Worm (Caenorhabditis elegans) whole organism, young adult: ENCODE measurements around the gene Y102F5A.1.

Experiments used
- B0035.1 ChIP-seq: sonication (generic microtip); optimal IDR thresholded peaks from 2 replicates; lab custom pipeline; 2016; ENCODE audit warnings: missing genetic modification characterization, mild to moderate bottlenecking, missing compliant biosample characterization, missing genotype, missing genetic modification reagents
- B0261.1 ChIP-seq: sonication (generic microtip); optimal IDR thresholded peaks from 2 replicates; lab custom pipeline; 2016; ENCODE audit warnings: mild to moderate bottlenecking, missing genetic modification characterization, moderate library complexity, missing compliant biosample characterization
- B0336.3 ChIP-seq: fragments of 200-800 bp; sonication (Bioruptor generic); IDR thresholded peaks from 2 replicates; pipeline ENCODE4 v1.3.6; 2022; ENCODE audit warnings: missing genetic modification characterization, missing compliant biosample characterization
- C17E4.6 ChIP-seq: fragments of 200-800 bp; sonication (Bioruptor generic); IDR thresholded peaks from 2 replicates; pipeline ENCODE4 v1.3.6; 2022; ENCODE audit warnings: missing genetic modification reagents, missing genetic modification characterization, missing compliant biosample characterization
- D2030.7 ChIP-seq: fragments of 200-800 bp; sonication (Bioruptor generic); IDR thresholded peaks from 2 replicates; pipeline ENCODE4 v1.3.6; 2022; ENCODE audit warnings: missing genetic modification reagents, missing genetic modification characterization, missing compliant biosample characterization
- F52B5.7 ChIP-seq: sonication (generic microtip); optimal IDR thresholded peaks from 2 replicates; lab custom pipeline; 2016; ENCODE audit warnings: mild to moderate bottlenecking, missing genetic modification characterization, missing compliant biosample characterization
- K11D2.4 ChIP-seq: fragments of 200-800 bp; sonication (Bioruptor generic); IDR thresholded peaks from 2 replicates; pipeline ENCODE4 v1.3.6; 2022; ENCODE audit warnings: missing genetic modification reagents, missing genetic modification characterization, missing compliant biosample characterization
- Y53F4B.3 ChIP-seq: fragments of 200-800 bp; sonication (Bioruptor generic); IDR thresholded peaks from 2 replicates; pipeline ENCODE4 v1.3.6; 2022; ENCODE audit warnings: missing genetic modification reagents, missing genetic modification characterization, missing compliant biosample characterization
- Y53G8AR.9 ChIP-seq: fragments of 200-800 bp; sonication (Bioruptor generic); conservative IDR thresholded peaks from 2 replicates; pipeline ENCODE4 v1.3.6; 2022; ENCODE audit warnings: missing genetic modification reagents, missing genetic modification characterization, missing compliant biosample characterization
- Y56A3A.18 ChIP-seq: fragments of 200-800 bp; sonication (Bioruptor generic); IDR thresholded peaks from 2 replicates; pipeline ENCODE4 v1.3.6; 2022; ENCODE audit warnings: missing genetic modification reagents, missing genetic modification characterization, missing compliant biosample characterization
- atf-7 ChIP-seq: sonication (generic microtip); optimal IDR thresholded peaks from 2 replicates; lab custom pipeline; 2017; ENCODE audit warnings: mild to moderate bottlenecking, missing genetic modification characterization, missing compliant biosample characterization
- cebp-1 ChIP-seq, 2 experiments: fragments of 200-800 bp in 1 of 2; sonication (Bioruptor generic) in 1 of 2; sonication (generic microtip) in 1 of 2; IDR thresholded peaks in 1 of 2; optimal IDR thresholded peaks in 1 of 2; 2 replicates each; pipeline versions ENCODE4 v1.3.6 to Lab custom; 2017 to 2022; ENCODE audit warnings: missing compliant biosample characterization in 2 of 2, missing genetic modification characterization in 2 of 2, mild to moderate bottlenecking in 1 of 2, missing genetic modification reagents in 1 of 2, moderate library complexity in 1 of 2
- ceh-27 ChIP-seq: fragments of 200-800 bp; sonication (Bioruptor generic); optimal IDR thresholded peaks from 2 replicates; lab custom pipeline; 2018; ENCODE audit warnings: mild to moderate bottlenecking, missing genetic modification characterization, moderate library complexity, missing compliant biosample characterization
- ceh-91 ChIP-seq: fragments of 200-800 bp; sonication (Bioruptor generic); IDR thresholded peaks from 2 replicates; pipeline ENCODE4 v1.3.6; 2022; ENCODE audit warnings: missing genetic modification reagents, missing genetic modification characterization, missing compliant biosample characterization
- chd-7 ChIP-seq: sonication (generic microtip); optimal IDR thresholded peaks from 2 replicates; lab custom pipeline; 2016; ENCODE audit warnings: mild to moderate bottlenecking, missing genetic modification characterization, moderate library complexity, missing compliant biosample characterization
- die-1 ChIP-seq: sonication (generic microtip); optimal IDR thresholded peaks from 2 replicates; lab custom pipeline; 2016; ENCODE audit warnings: missing genotype, mild to moderate bottlenecking, missing genetic modification characterization, missing compliant biosample characterization
- dpff-1 ChIP-seq: sonication (generic microtip); optimal IDR thresholded peaks from 2 replicates; lab custom pipeline; 2017; ENCODE audit warnings: mild to moderate bottlenecking, missing genetic modification characterization, missing compliant biosample characterization
- dpl-1 ChIP-seq: fragments of 150-350 bp; optimal IDR thresholded peaks from 2 replicates; lab custom pipeline; 2014; ENCODE audit warnings: missing biosample characterization, missing genetic modification reagents, missing genetic modification characterization
- egl-44 ChIP-seq: fragments of 200-800 bp; sonication (Bioruptor generic); IDR thresholded peaks from 2 replicates; pipeline ENCODE4 v1.3.6; 2022; ENCODE audit warnings: missing genetic modification reagents, missing genetic modification characterization, missing compliant biosample characterization
- ets-4 ChIP-seq: fragments of 200-800 bp; sonication (Bioruptor generic); optimal IDR thresholded peaks from 2 replicates; lab custom pipeline; 2018; ENCODE audit warnings: mild to moderate bottlenecking, missing genetic modification characterization, missing compliant biosample characterization
- gei-17 ChIP-seq: fragments of 200-800 bp; sonication (Bioruptor generic); optimal IDR thresholded peaks from 2 replicates; lab custom pipeline; 2018; ENCODE audit warnings: mild to moderate bottlenecking, missing genetic modification characterization, missing compliant biosample characterization
- hlh-26 ChIP-seq: fragments of 200-800 bp; sonication (Bioruptor generic); conservative IDR thresholded peaks from 2 replicates; pipeline ENCODE4 v1.3.6; 2022; ENCODE audit warnings: missing genetic modification reagents, missing genetic modification characterization, missing compliant biosample characterization
- hmg-1.2 ChIP-seq: fragments of 200-800 bp; sonication (Bioruptor generic); IDR thresholded peaks from 2 replicates; pipeline ENCODE4 v1.3.6; 2022; ENCODE audit warnings: missing genetic modification reagents, missing genetic modification characterization, missing compliant biosample characterization
- hsf-1 ChIP-seq: fragments of 200-800 bp; sonication (Bioruptor generic); IDR thresholded peaks from 2 replicates; pipeline ENCODE4 v1.3.6; 2022; ENCODE audit warnings: missing genetic modification reagents, missing genetic modification characterization, missing compliant biosample characterization
- lag-1 ChIP-seq: fragments of 200-800 bp; sonication (Bioruptor generic); IDR thresholded peaks from 2 replicates; pipeline ENCODE4 v1.3.6; 2022; ENCODE audit warnings: missing genetic modification reagents, missing genetic modification characterization, missing compliant biosample characterization
- let-607 ChIP-seq, 2 experiments: fragments of 200-800 bp in 1 of 2; sonication (Bioruptor generic) in 1 of 2; sonication (generic microtip) in 1 of 2; optimal IDR thresholded peaks; 2 replicates each; lab custom pipeline; 2016 to 2018; ENCODE audit warnings: mild to moderate bottlenecking in 2 of 2, missing compliant biosample characterization in 2 of 2, missing genetic modification characterization in 2 of 2, moderate library complexity in 2 of 2, missing genotype in 1 of 2
- lin-26 ChIP-seq: fragments of 200-800 bp; sonication (Bioruptor generic); IDR thresholded peaks from 2 replicates; pipeline ENCODE4 v1.3.6; 2022; ENCODE audit warnings: missing genetic modification reagents, missing genetic modification characterization, missing compliant biosample characterization
- lin-40 ChIP-seq: sonication (generic microtip); optimal IDR thresholded peaks from 2 replicates; lab custom pipeline; 2016; ENCODE audit warnings: missing genetic modification characterization, mild to moderate bottlenecking, missing compliant biosample characterization, missing genotype, missing genetic modification reagents
- lin-54 ChIP-seq: fragments of 200-800 bp; sonication (Bioruptor generic); optimal IDR thresholded peaks from 2 replicates; lab custom pipeline; 2018; ENCODE audit warnings: mild to moderate bottlenecking, missing genetic modification characterization, missing compliant biosample characterization
- lsl-1 ChIP-seq: fragments of 200-800 bp; sonication (Bioruptor generic); optimal IDR thresholded peaks from 2 replicates; lab custom pipeline; 2018; ENCODE audit warnings: mild to moderate bottlenecking, missing genetic modification characterization, moderate library complexity, missing compliant biosample characterization
- lsy-27 ChIP-seq: sonication (generic microtip); optimal IDR thresholded peaks from 2 replicates; lab custom pipeline; 2017; ENCODE audit warnings: missing genetic modification characterization, mild to moderate bottlenecking, missing compliant biosample characterization, antibody characterized with exemption, missing genotype, borderline replicate concordance; ENCODE audit not compliant: insufficient read depth
- madf-10 ChIP-seq: sonication (generic microtip); optimal IDR thresholded peaks from 2 replicates; lab custom pipeline; 2016; ENCODE audit warnings: mild to moderate bottlenecking, missing genetic modification characterization, missing compliant biosample characterization
- madf-3 ChIP-seq: fragments of 200-800 bp; sonication (Bioruptor generic); IDR thresholded peaks from 2 replicates; pipeline ENCODE4 v1.3.6; 2022; ENCODE audit warnings: missing genetic modification reagents, missing genetic modification characterization, missing compliant biosample characterization
- madf-6 ChIP-seq: fragments of 200-800 bp; sonication (Bioruptor generic); IDR thresholded peaks from 2 replicates; pipeline ENCODE4 v1.3.6; 2022; ENCODE audit warnings: missing genetic modification reagents, missing genetic modification characterization, missing compliant biosample characterization
- mcd-1 ChIP-seq: fragments of 200-800 bp; sonication (Bioruptor generic); IDR thresholded peaks from 2 replicates; pipeline ENCODE4 v1.3.6; 2022; ENCODE audit warnings: missing genetic modification reagents, missing genetic modification characterization, missing compliant biosample characterization
- nfyb-1 ChIP-seq: fragments of 200-800 bp; sonication (Bioruptor generic); IDR thresholded peaks from 2 replicates; pipeline ENCODE4 v1.3.6; 2022; ENCODE audit warnings: missing genetic modification reagents, missing genetic modification characterization, missing compliant biosample characterization
- nhr-179 ChIP-seq: sonication (generic microtip); optimal IDR thresholded peaks from 2 replicates; lab custom pipeline; 2016; ENCODE audit warnings: mild to moderate bottlenecking, missing genetic modification characterization, missing compliant biosample characterization
- nhr-80 ChIP-seq: sonication (generic microtip); optimal IDR thresholded peaks from 2 replicates; lab custom pipeline; 2016; ENCODE audit warnings: missing genetic modification characterization, missing compliant biosample characterization
- nhr-90 ChIP-seq: sonication (generic microtip); optimal IDR thresholded peaks from 2 replicates; lab custom pipeline; 2016; ENCODE audit warnings: missing genotype, mild to moderate bottlenecking, missing genetic modification characterization, missing compliant biosample characterization
- rpc-1 ChIP-seq, 2 experiments: fragments of 150-350 bp in 1 of 2; sonication (generic microtip) in 1 of 2; optimal IDR thresholded peaks; 2 replicates each; lab custom pipeline; 2014 to 2018; ENCODE audit warnings: missing biosample characterization in 1 of 2, missing genetic modification characterization in 1 of 2, missing genetic modification reagents in 1 of 2, missing genotype in 1 of 2
- sea-2 ChIP-seq: fragments of 200-800 bp; sonication (Bioruptor generic); IDR thresholded peaks from 2 replicates; pipeline ENCODE4 v1.3.6; 2022; ENCODE audit warnings: missing genetic modification characterization, missing compliant biosample characterization
- tlf-1 ChIP-seq: fragments of 200-800 bp; sonication (Bioruptor generic); optimal IDR thresholded peaks from 2 replicates; lab custom pipeline; 2018; ENCODE audit warnings: mild to moderate bottlenecking, missing genetic modification characterization, missing compliant biosample characterization

The Y102F5A.1 gene

ce11 chrX:11798057-11798555, 14.0 kb upstream of the Y102F5A.1 start, which contains the start of gene rsd-3 (continued):
- TF ChIP-seq mcd-1 (GFP tag; lab: Robert Waterston, UW) (no peak; the same call in 1 of the 2 replicates), B0035.1 (tag; lab: Kevin White, UChicago) (no peak), F52B5.7 (tag; lab: Kevin White, UChicago) (no peak), gei-17 (GFP tag; lab: Kevin White, UChicago) (peak; percentile 5), lin-26 (GFP tag; lab: Robert Waterston, UW) (0 out of 2 replicates have a peak, but pooled peaks have one; percentile 46), tlf-1 (GFP tag; lab: Kevin White, UChicago) (no peak), madf-6 (GFP tag; lab: Robert Waterston, UW) (no peak), nhr-179 (tag; lab: Kevin White, UChicago) (no peak), rpc-1 (optimal IDR thresholded peaks at IDR 0.05; lab: Kevin White, UChicago) (no peak), rpc-1 (tag; optimal IDR thresholded peaks at IDR 0.05; lab: Kevin White, UChicago) (no peak), dpff-1 (no peak), Y56A3A.18 (GFP tag; lab: Robert Waterston, UW) (no peak), dpl-1 (GFP tag; lab: Kevin White, UChicago) (no peak), die-1 (tag; lab: Kevin White, UChicago) (no peak), egl-44 (GFP tag; lab: Robert Waterston, UW) (no peak), atf-7 (peak; percentile 16), B0261.1 (tag; lab: Kevin White, UChicago) (no peak), let-607 (tag; optimal IDR thresholded peaks at IDR 0.05; lab: Kevin White, UChicago) (peak; percentile 85 to 87), lag-1 (GFP tag; lab: Robert Waterston, UW) (no peak), chd-7 (tag; lab: Kevin White, UChicago) (no peak), ceh-27 (GFP tag; lab: Kevin White, UChicago) (peak; percentile 21), madf-3 (GFP tag; lab: Robert Waterston, UW) (no peak), cebp-1 (GFP tag; IDR thresholded peaks at IDR 0.05; lab: Robert Waterston, UW) (no peak), cebp-1 (tag; optimal IDR thresholded peaks at IDR 0.05; lab: Kevin White, UChicago) (peak; percentile 71), ceh-91 (GFP tag; lab: Robert Waterston, UW) (no peak), madf-10 (tag; lab: Kevin White, UChicago) (peak; percentile 18), ets-4 (GFP tag; lab: Kevin White, UChicago) (no peak), nfyb-1 (GFP tag; lab: Robert Waterston, UW) (no peak), lsl-1 (GFP tag; lab: Kevin White, UChicago) (no peak), hlh-26 (GFP tag; lab: Robert Waterston, UW) (no peak), hmg-1.2 (GFP tag; lab: Robert Waterston, UW) (peak; percentile 90), B0336.3 (0 out of 2 replicates have a peak, but pooled peaks have one; percentile 47), C17E4.6 (GFP tag; lab: Robert Waterston, UW) (no peak), sea-2 (no peak)

ce11 chrX:11792730-11793129, 8.6 kb upstream of the Y102F5A.1 start:
- TF ChIP-seq lsy-27, result no peak
- peak; percentile 10 to 60 for TF ChIP-seq let-607 (tag; optimal IDR thresholded peaks at IDR 0.05; lab: Kevin White, UChicago)
- no peak for TF ChIP-seq Y53F4B.3 (GFP tag; lab: Robert Waterston, UW)
- TF ChIP-seq nhr-90, result peak; percentile 12
- peak; percentile 4 for TF ChIP-seq lin-54 (GFP tag; lab: Kevin White, UChicago)
- TF ChIP-seq D2030.7 (GFP tag; lab: Robert Waterston, UW), result no peak
- TF ChIP-seq K11D2.4, result peak; percentile 35; the same call in 1 of the 2 replicates
- TF ChIP-seq hsf-1 (GFP tag; lab: Robert Waterston, UW), result peak; percentile 76
- TF ChIP-seq ets-4 (GFP tag; lab: Kevin White, UChicago), result no peak
- TF ChIP-seq ceh-91 (GFP tag; lab: Robert Waterston, UW), result no peak
- TF ChIP-seq atf-7, result peak; percentile 33
- TF ChIP-seq lin-40 (tag; lab: Kevin White, UChicago), result peak; percentile 41
- TF ChIP-seq chd-7 (tag; lab: Kevin White, UChicago), result no peak
- no peak for TF ChIP-seq F52B5.7 (tag; lab: Kevin White, UChicago)
- 0 out of 2 replicates have a peak, but pooled peaks have one; percentile 40 for TF ChIP-seq nfyb-1 (GFP tag; lab: Robert Waterston, UW)
- peak; percentile 34 for TF ChIP-seq madf-10 (tag; lab: Kevin White, UChicago)
- 0 out of 2 replicates have a peak, but pooled peaks have one; percentile 30 for TF ChIP-seq Y53G8AR.9 (GFP tag; lab: Robert Waterston, UW)
- TF ChIP-seq nhr-80, result peak; percentile 15
